Worm (Caenorhabditis elegans) whole organism, L4 larva: Measurements from ENCODE around the gene gst-12.

ENCODE experiments used
- F26F4.8 ChIP-seq: fragments of 200-800 bp; sonication (Bioruptor generic); conservative IDR thresholded peaks from 2 replicates; pipeline ENCODE4 v1.3.6; 2022; ENCODE audit warnings: missing genetic modification characterization, missing compliant biosample characterization
- F44E2.7 ChIP-seq: fragments of 200-800 bp; sonication (Bioruptor generic); IDR thresholded peaks from 2 replicates; pipeline ENCODE4 v2.1.2; 2022; ENCODE audit warnings: missing genetic modification characterization, missing compliant biosample characterization
- R02D3.7 ChIP-seq: fragments of 150-350 bp; sonication (generic microtip); optimal IDR thresholded peaks from 3 replicates; lab custom pipeline; 2014; ENCODE audit warnings: missing biosample characterization, missing genetic modification characterization
- T20F7.1 ChIP-seq: fragments of 200-800 bp; sonication (Bioruptor generic); optimal IDR thresholded peaks from 2 replicates; lab custom pipeline; 2018; ENCODE audit warnings: mild to moderate bottlenecking, missing genetic modification characterization, missing compliant biosample characterization
- Y105C5A.15 ChIP-seq: fragments of 200-800 bp; sonication (Bioruptor generic); IDR thresholded peaks from 2 replicates; pipeline ENCODE4 v1.3.6; 2022; ENCODE audit warnings: missing genetic modification characterization, missing compliant biosample characterization
- Y5F2A.4 ChIP-seq: fragments of 200-800 bp; sonication (Bioruptor generic); optimal IDR thresholded peaks from 2 replicates; lab custom pipeline; 2018; ENCODE audit warnings: mild to moderate bottlenecking, missing genetic modification characterization, missing compliant biosample characterization
- aha-1 ChIP-seq: fragments of 150-350 bp; peaks from one replicate; lab custom pipeline; 2014; ENCODE audit warnings: missing biosample characterization, missing genetic modification characterization
- ama-1 ChIP-seq: fragments of 150-350 bp; optimal IDR thresholded peaks from 2 replicates; lab custom pipeline; 2014; ENCODE audit warnings: inconsistent platforms, mixed read lengths
- ceh-32 ChIP-seq: sonication (generic microtip); optimal IDR thresholded peaks from 2 replicates; lab custom pipeline; 2016; ENCODE audit warnings: mild to moderate bottlenecking, missing genetic modification characterization, missing compliant biosample characterization; ENCODE audit not compliant: poor library complexity
- ceh-62 ChIP-seq: sonication (generic microtip); optimal IDR thresholded peaks from 2 replicates; lab custom pipeline; 2017; ENCODE audit warnings: missing biosample characterization, missing genetic modification characterization
- ceh-82 ChIP-seq: sonication (generic microtip); optimal IDR thresholded peaks from 2 replicates; lab custom pipeline; 2017; ENCODE audit warnings: missing biosample characterization, missing genetic modification characterization
- daf-8 ChIP-seq: fragments of 200-800 bp; sonication (Bioruptor generic); IDR thresholded peaks from 2 replicates; pipeline ENCODE4 v1.3.6; 2022; ENCODE audit warnings: missing genetic modification characterization, missing compliant biosample characterization
- dmd-8 ChIP-seq: fragments of 200-800 bp; sonication (Bioruptor generic); IDR thresholded peaks from 2 replicates; pipeline ENCODE4 v1.3.6; 2022; ENCODE audit warnings: missing genetic modification characterization, missing compliant biosample characterization
- egl-27 ChIP-seq: sonication (generic microtip); optimal IDR thresholded peaks from 3 replicates; lab custom pipeline; 2017; ENCODE audit warnings: missing biosample characterization, missing genetic modification reagents, missing genetic modification characterization
- egl-43 ChIP-seq: fragments of 200-800 bp; sonication (Bioruptor generic); IDR thresholded peaks from 2 replicates; pipeline ENCODE4 v1.3.6; 2022; ENCODE audit warnings: missing genetic modification reagents, missing genetic modification characterization, missing compliant biosample characterization
- hmg-1.1 ChIP-seq: fragments of 200-800 bp; sonication (Bioruptor generic); IDR thresholded peaks from 2 replicates; pipeline ENCODE4 v1.3.6; 2022; ENCODE audit warnings: missing genetic modification reagents, missing genetic modification characterization, missing compliant biosample characterization
- lim-7 ChIP-seq: fragments of 200-800 bp; sonication (Bioruptor generic); IDR thresholded peaks from 2 replicates; pipeline ENCODE4 v1.3.6; 2022; ENCODE audit warnings: missing genetic modification characterization, missing compliant biosample characterization
- lin-1 ChIP-seq: fragments of 200-800 bp; sonication (Bioruptor generic); IDR thresholded peaks from 2 replicates; pipeline ENCODE4 v1.3.6; 2022; ENCODE audit warnings: missing genetic modification reagents, missing genetic modification characterization, missing compliant biosample characterization
- lin-13 ChIP-seq: fragments of 150-350 bp; optimal IDR thresholded peaks from 2 replicates; lab custom pipeline; 2014; ENCODE audit warnings: missing biosample characterization, missing genetic modification reagents, missing genetic modification characterization
- mdt-29 ChIP-seq: fragments of 200-800 bp; sonication (Bioruptor generic); IDR thresholded peaks from 2 replicates; pipeline ENCODE4 v1.3.6; 2022; ENCODE audit warnings: missing genetic modification reagents, missing genetic modification characterization, missing compliant biosample characterization
- mep-1 ChIP-seq: fragments of 150-350 bp; sonication (generic microtip); optimal IDR thresholded peaks from 3 replicates; lab custom pipeline; 2014; ENCODE audit warnings: missing biosample characterization, missing genetic modification characterization
- nhr-42 ChIP-seq: fragments of 200-800 bp; sonication (Bioruptor generic); IDR thresholded peaks from 2 replicates; pipeline ENCODE4 v1.3.6; 2022; ENCODE audit warnings: missing genetic modification characterization, missing compliant biosample characterization
- pha-4 ChIP-seq, 2 experiments: fragments of 150-350 bp in 1 of 2; fragments of 200-800 bp in 1 of 2; sonication (Bioruptor generic) in 1 of 2; IDR thresholded peaks in 1 of 2; optimal IDR thresholded peaks in 1 of 2; 2 replicates each; pipeline versions ENCODE4 v1.3.6 to Lab custom; 2014 to 2022; ENCODE audit warnings: missing genetic modification characterization in 2 of 2, missing genetic modification reagents in 2 of 2, missing biosample characterization in 1 of 2, missing compliant biosample characterization in 1 of 2
- php-3 ChIP-seq: fragments of 200-800 bp; sonication (Bioruptor generic); IDR thresholded peaks from 2 replicates; pipeline ENCODE4 v1.3.6; 2022; ENCODE audit warnings: missing genetic modification reagents, missing genetic modification characterization, missing compliant biosample characterization
- sdz-12 ChIP-seq: fragments of 200-800 bp; sonication (Bioruptor generic); optimal IDR thresholded peaks from 2 replicates; lab custom pipeline; 2018; ENCODE audit warnings: mild to moderate bottlenecking, missing genetic modification characterization, missing compliant biosample characterization
- set-16 ChIP-seq: fragments of 200-800 bp; sonication (Bioruptor generic); IDR thresholded peaks from 2 replicates; pipeline ENCODE4 v1.3.6; 2022; ENCODE audit warnings: missing genetic modification reagents, missing genetic modification characterization, missing compliant biosample characterization
- unc-39 ChIP-seq: sonication (generic microtip); optimal IDR thresholded peaks from 2 replicates; lab custom pipeline; 2017; ENCODE audit warnings: missing biosample characterization, missing genetic modification characterization
- zag-1 ChIP-seq: fragments of 150-350 bp; optimal IDR thresholded peaks from 2 replicates; lab custom pipeline; 2014; ENCODE audit warnings: missing biosample characterization, missing genetic modification characterization
- zfp-2 ChIP-seq: sonication (generic microtip); optimal IDR thresholded peaks from 2 replicates; lab custom pipeline; 2016; ENCODE audit warnings: mild to moderate bottlenecking, missing genetic modification characterization, missing compliant biosample characterization
- zip-2 ChIP-seq: fragments of 150-350 bp; optimal IDR thresholded peaks from 2 replicates; lab custom pipeline; 2014; ENCODE audit warnings: missing biosample characterization, missing genetic modification characterization
- ztf-11 ChIP-seq: fragments of 150-350 bp; optimal IDR thresholded peaks from 2 replicates; lab custom pipeline; 2014; ENCODE audit warnings: missing biosample characterization, missing genetic modification characterization

Gene gst-12

DNA sequence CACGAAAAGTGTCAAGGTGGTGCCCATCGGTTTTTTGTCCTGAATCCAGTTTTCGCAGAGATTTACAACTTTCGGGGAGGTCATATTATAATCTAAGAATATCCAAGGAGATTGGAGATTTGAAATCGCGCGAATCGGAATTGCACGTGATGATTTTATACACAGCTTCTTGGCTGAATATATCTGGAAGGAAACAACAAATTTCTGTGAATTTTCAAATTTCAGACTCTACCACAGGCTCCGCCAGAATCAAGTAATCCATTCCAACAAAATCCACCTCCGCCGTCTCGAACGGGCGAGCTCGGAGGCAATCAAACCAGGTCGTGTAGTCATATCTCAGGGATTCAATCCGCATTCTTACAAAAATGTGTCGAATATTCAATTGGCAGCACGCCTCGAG, 22.6 kb downstream of the gst-12 start:
- TF ChIP-seq aha-1 (tag; lab: Kevin White, UChicago) (peak; percentile 96), mdt-29 (GFP tag; lab: Robert Waterston, UW) (no peak), ceh-32 (tag; lab: Kevin White, UChicago) (no peak)

DNA sequence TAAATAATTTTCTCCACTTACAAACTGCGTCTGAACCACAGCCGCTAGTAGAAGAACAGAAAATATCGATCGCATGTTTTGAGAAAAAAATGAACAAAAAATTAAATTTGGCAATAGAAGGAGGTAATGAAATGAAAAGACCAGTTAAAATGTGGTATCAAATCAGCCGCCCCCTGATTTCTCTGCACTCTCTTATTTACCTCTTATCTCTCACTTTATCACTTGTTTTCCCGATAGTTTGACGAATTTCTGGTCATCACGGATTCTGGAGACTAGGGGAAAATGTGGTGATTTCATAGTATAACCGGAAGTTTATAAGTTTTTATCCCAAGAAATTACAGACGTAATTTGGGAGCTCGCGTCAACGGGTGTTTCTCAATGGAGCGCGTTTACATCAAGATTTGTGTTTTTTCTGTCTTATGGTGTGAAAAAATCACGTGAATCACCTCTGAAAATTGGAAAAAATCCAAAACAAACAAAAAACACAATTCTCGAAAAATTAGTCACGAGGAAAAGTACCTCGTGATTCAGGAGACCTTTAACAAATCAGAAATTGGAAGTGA, 24.1 kb downstream of the gst-12 start, which contains the start of gene clec-146:
Gene clec-146, minus strand, starts transcription at position 116 of the 563 bp plus-strand sequence.
- TF ChIP-seq pha-4 (GFP tag; IDR thresholded peaks at IDR 0.05; lab: Robert Waterston, UW) (no peak), pha-4 (tag; optimal IDR thresholded peaks at IDR 0.05; lab: Kevin White, UChicago) (no peak), hmg-1.1 (GFP tag; lab: Robert Waterston, UW) (no peak), ztf-11 (tag; lab: Kevin White, UChicago) (no peak), aha-1 (tag; lab: Kevin White, UChicago) (no peak), ama-1 (lab: Kevin White, UChicago) (no peak), zag-1 (no peak), unc-39 (tag; lab: Kevin White, UChicago) (no peak), egl-27 (no peak), ceh-32 (tag; lab: Kevin White, UChicago) (no peak), mep-1 (tag; lab: Kevin White, UChicago) (no peak), Y105C5A.15 (GFP tag; lab: Robert Waterston, UW) (no peak), dmd-8 (GFP tag; lab: Robert Waterston, UW) (no peak), T20F7.1 (GFP tag; lab: Kevin White, UChicago) (no peak), sdz-12 (no peak), R02D3.7 (tag; lab: Kevin White, UChicago) (no peak), ceh-62 (tag; lab: Kevin White, UChicago) (no peak), F26F4.8 (GFP tag; lab: Robert Waterston, UW) (no peak), lim-7 (no peak), Y5F2A.4 (GFP tag; lab: Kevin White, UChicago) (no peak)
- TF ChIP-seq, all 104 proteins: peak for 0

DNA sequence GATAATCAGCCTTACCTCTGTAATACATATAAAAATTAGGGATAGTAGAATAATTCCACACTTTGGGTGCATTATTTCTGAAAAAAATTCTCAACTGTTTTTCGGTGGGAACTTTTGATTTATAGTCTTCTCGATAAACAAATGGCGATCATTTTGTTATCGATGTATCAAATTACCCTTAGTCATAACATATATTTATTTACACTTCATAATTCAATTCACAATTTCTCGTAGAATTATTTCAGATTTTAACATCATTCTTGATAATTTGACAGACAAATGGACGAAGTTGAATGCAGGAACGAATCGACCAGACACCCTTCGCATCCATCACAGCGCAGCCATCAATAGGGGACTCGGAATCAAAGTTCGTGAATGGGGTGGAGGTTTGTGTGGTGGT, 27.4 kb downstream of the gst-12 start, which contains the start of gene clec-145:
Gene clec-145, minus strand, starts transcription at position 101 of the 400 bp plus-strand sequence.
- no peak for TF ChIP-seq lin-13
- no peak for TF ChIP-seq lin-1 (GFP tag; lab: Robert Waterston, UW)
- no peak for TF ChIP-seq ceh-62 (tag; lab: Kevin White, UChicago)
- TF ChIP-seq daf-8, result no peak
- TF ChIP-seq zip-2 (tag; lab: Kevin White, UChicago), result no peak
- TF ChIP-seq F44E2.7, result no peak
- TF ChIP-seq egl-43, result no peak
- TF ChIP-seq ceh-82 (tag; lab: Kevin White, UChicago), result no peak

DNA sequence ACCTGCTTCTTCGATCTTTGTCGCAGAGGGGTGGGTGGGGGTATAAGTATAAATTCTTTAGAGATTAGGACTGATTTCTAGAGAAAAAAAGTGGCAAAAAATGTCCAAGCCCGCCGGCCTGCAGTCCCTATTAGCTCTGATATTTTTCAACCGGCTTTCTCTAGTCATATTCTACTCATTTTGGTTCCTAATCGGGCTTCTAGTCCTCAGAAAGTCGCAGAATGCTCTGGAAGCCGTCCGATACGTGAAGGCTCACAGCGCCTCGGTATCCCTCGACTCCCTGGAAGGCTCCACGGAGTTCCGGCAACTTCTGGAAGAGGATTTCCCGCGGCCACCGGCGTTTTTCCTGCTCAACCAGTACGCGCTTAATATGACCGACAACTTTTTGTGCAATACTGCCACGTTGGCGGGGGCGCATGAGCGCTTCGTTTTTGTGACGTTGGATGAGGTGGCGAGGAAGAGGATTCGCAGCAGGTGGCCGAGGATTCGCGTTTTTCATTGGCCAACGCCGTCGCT, 32.1 kb downstream of the gst-12 start, which contains the start of gene Y48E1B.8:
Gene Y48E1B.8, plus strand, starts transcription at position 51 of the 516 bp plus-strand sequence.
- TF ChIP-seq php-3 (GFP tag; lab: Robert Waterston, UW) (no peak), nhr-42 (GFP tag; lab: Robert Waterston, UW) (0 out of 2 replicates have a peak, but pooled peaks have one; percentile 5), zfp-2 (tag; lab: Kevin White, UChicago) (no peak), set-16 (GFP tag; lab: Robert Waterston, UW) (peak; percentile 59)
